Worm (Caenorhabditis elegans): ENCODE measurements around the gene C05C8.1.

DNA sequence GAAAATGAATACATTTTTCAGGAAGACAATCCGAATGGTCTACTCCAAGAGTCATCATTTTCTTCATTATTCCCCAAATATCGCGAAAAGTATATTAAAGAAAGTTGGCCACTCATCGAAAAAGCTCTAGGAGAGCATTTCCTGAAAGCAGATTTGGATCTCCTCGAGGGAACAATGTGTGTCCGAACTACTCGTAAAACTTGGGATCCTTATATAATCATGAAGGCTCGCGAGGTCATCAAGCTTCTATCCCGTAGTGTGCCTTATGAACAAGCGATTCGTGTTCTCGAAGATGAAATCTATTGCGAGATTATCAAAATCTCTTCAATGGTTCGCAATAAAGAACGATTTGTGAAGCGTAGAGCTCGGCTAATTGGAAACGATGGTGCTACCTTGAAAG, 8.0 kb upstream of the C05C8.1 start:
- no peak for TF ChIP-seq ztf-4 (tag; optimal IDR thresholded peaks at IDR 0.05)
- TF ChIP-seq unc-130 (tag; optimal IDR thresholded peaks at IDR 0.05) = no peak
- TF ChIP-seq ama-1 (optimal IDR thresholded peaks at IDR 0.05) = no peak
- no peak for TF ChIP-seq sptf-1 (tag; optimal IDR thresholded peaks at IDR 0.05)
- TF ChIP-seq aly-2 (tag; optimal IDR thresholded peaks at IDR 0.05) = no peak
- TF ChIP-seq nhr-47 (tag; optimal IDR thresholded peaks at IDR 0.05) = no peak
- no peak for TF ChIP-seq ztf-11 (tag; optimal IDR thresholded peaks at IDR 0.05)
- no peak for TF ChIP-seq mef-2 (tag; optimal IDR thresholded peaks at IDR 0.05)

All from whole organism, L1 larva.